Fruit fly (Drosophila melanogaster) S2 (cell line): ENCODE data around the gene Ythdc1.

Experiments used
- CG8478 ChIP-seq: fragments of >200 bp; optimal IDR thresholded peaks from 2 replicates; lab custom pipeline; 2018
- CTCF ChIP-seq, 2 experiments: fragments of >200 bp; optimal IDR thresholded peaks; 2 replicates each; lab custom pipeline; 2018

DNA sequence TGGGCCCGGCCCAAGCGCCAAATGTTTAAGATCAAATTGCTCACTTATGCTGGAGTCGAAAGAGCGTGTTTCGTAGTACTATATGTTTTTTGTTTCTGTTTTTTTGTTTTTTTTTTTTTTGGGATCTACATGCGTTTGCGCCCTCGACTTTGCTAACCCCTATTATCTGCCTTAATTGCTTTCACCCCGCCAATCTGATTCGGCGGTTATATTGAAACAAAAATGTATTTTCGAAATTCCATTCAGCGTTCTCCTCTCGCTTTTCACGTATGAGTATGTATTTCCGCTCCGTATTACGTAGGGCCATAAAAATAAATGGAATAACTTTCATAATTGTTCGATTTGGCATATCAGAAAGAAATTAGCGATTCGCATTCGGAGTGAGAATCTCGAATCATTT, 31.6 kb upstream of the Ythdc1 start:
- TF ChIP-seq CG8478 (no peak), CTCF (optimal IDR thresholded peaks at IDR 0.05; lab: Kevin White, UChicago) (no peak)
